Fruit fly (Drosophila melanogaster): ENCODE measurements around the gene CG42820.

CG42820 gene

dm6 chr2L:8384108-8384601 is 8.0 kb downstream of the CG42820 start, which contains the start of the genes Dad1 and CG13384 (continued):
- peak; percentile 96 for TF ChIP-seq esn (GFP tag; optimal IDR thresholded peaks at IDR 0.05)
- peak; percentile 98 for TF ChIP-seq Eip78C (GFP tag)
- peak; percentile 87 to 90 for TF ChIP-seq ss (GFP tag; optimal IDR thresholded peaks at IDR 0.05)
- TF ChIP-seq CG3919 (GFP tag; optimal IDR thresholded peaks at IDR 0.05), result peak; percentile 89
- peak; percentile 88 for TF ChIP-seq CG11762 (GFP tag; optimal IDR thresholded peaks at IDR 0.05; ENCODE audit: insufficient read depth)
- peak; percentile 61 for TF ChIP-seq CG16779 (tag; optimal IDR thresholded peaks at IDR 0.05)
- no peak for TF ChIP-seq Hr38 (GFP tag; optimal IDR thresholded peaks at IDR 0.05)
- peak; percentile 91 for TF ChIP-seq CG1621 (tag; optimal IDR thresholded peaks at IDR 0.05)
- peak; percentile 90 for TF ChIP-seq pdm3 (GFP tag; optimal IDR thresholded peaks at IDR 0.05)
- peak; percentile 90 for TF ChIP-seq CG15336 (GFP tag; IDR thresholded peaks at IDR 0.05)
- TF ChIP-seq lz (GFP tag; optimal IDR thresholded peaks at IDR 0.05), result peak; percentile 93
- TF ChIP-seq CG8119 (GFP tag; IDR thresholded peaks at IDR 0.05), result peak; percentile 94
- peak; percentile 89 for TF ChIP-seq Eip75B (GFP tag; optimal IDR thresholded peaks at IDR 0.05)
- TF ChIP-seq Eip93F (GFP tag; optimal IDR thresholded peaks at IDR 0.05), result peak; percentile 83

DNA sequence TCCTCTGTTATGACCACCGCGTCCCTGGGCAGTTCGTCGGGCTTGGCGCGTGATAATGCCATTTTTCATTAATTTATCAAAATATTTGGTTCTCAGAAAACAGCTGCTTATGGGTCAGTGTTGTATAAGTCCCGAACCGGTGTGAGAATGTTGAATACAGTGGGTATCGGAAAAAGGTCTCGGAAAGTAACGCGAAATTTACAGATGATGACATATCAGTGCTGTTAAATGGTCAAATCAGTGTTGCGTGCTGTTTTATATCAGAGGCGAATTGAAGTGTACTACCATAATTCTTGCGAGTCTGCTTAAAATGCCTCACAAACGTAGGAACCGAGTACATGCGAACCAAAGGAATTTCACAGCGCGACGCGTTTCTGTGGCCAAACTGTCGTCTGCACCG is 9.6 kb downstream of the CG42820 start, which contains the start of the genes CG13392 and Rcd4:
Gene CG13392 (minus strand): TSS at position 162 of the 400 bp plus-strand sequence.
Gene Rcd4 (plus strand): TSS at position 216 of the 400 bp plus-strand sequence.
- TF ChIP-seq lz (GFP tag; optimal IDR thresholded peaks at IDR 0.05), result peak; percentile 75
- TF ChIP-seq Hr39 (GFP tag; optimal IDR thresholded peaks at IDR 0.05), result peak; percentile 66
- TF ChIP-seq CG10631 (GFP tag; optimal IDR thresholded peaks at IDR 0.05), result peak; percentile 62
- TF ChIP-seq CG31627 (GFP tag; optimal IDR thresholded peaks at IDR 0.05), result peak; percentile 80
- TF ChIP-seq CG11902 (GFP tag; optimal IDR thresholded peaks at IDR 0.05), result peak; percentile 39
- no peak for TF ChIP-seq fd59A (GFP tag; optimal IDR thresholded peaks at IDR 0.05)
- TF ChIP-seq topi (GFP tag; optimal IDR thresholded peaks at IDR 0.05), result peak; percentile 76
- TF ChIP-seq CG8319 (GFP tag; optimal IDR thresholded peaks at IDR 0.05), result no peak
- TF ChIP-seq spab (GFP tag; optimal IDR thresholded peaks at IDR 0.05), result no peak
- peak; percentile 80 for TF ChIP-seq achi (GFP tag; optimal IDR thresholded peaks at IDR 0.05)
- peak; percentile 77 for TF ChIP-seq cyc (GFP tag; optimal IDR thresholded peaks at IDR 0.05)
- peak; percentile 70 for TF ChIP-seq CG1621 (tag; optimal IDR thresholded peaks at IDR 0.05)
- peak; percentile 57 for TF ChIP-seq Met (GFP tag; optimal IDR thresholded peaks at IDR 0.05)
- peak; percentile 58 for TF ChIP-seq CG6792 (GFP tag; optimal IDR thresholded peaks at IDR 0.05)
- peak; percentile 36 for TF ChIP-seq CG6854 (GFP tag; optimal IDR thresholded peaks at IDR 0.05)
- TF ChIP-seq Gug (GFP tag; IDR thresholded peaks at IDR 0.05), result no peak
- peak; percentile 35 for TF ChIP-seq CG10669 (GFP tag; optimal IDR thresholded peaks at IDR 0.05)
- peak; percentile 14 for TF ChIP-seq CG34406 (GFP tag; optimal IDR thresholded peaks at IDR 0.05)
- TF ChIP-seq net (GFP tag; optimal IDR thresholded peaks at IDR 0.05), result peak; percentile 52
- peak; percentile 50 for TF ChIP-seq Eip75B (GFP tag; optimal IDR thresholded peaks at IDR 0.05)
- TF ChIP-seq fkh (GFP tag; optimal IDR thresholded peaks at IDR 0.05), result no peak
- TF ChIP-seq CG3919 (GFP tag; optimal IDR thresholded peaks at IDR 0.05), result peak; percentile 79
- TF ChIP-seq CG3032 (tag; optimal IDR thresholded peaks at IDR 0.05), result peak; percentile 47
- peak; percentile 26 for TF ChIP-seq CG8632 (GFP tag; optimal IDR thresholded peaks at IDR 0.05)
- TF ChIP-seq Lpt (GFP tag; optimal IDR thresholded peaks at IDR 0.05), result peak; percentile 3
- TF ChIP-seq OdsH (GFP tag; optimal IDR thresholded peaks at IDR 0.05), result peak; percentile 63
- no peak for TF ChIP-seq CG16779 (tag; optimal IDR thresholded peaks at IDR 0.05)
- TF ChIP-seq Ets96B (tag; optimal IDR thresholded peaks at IDR 0.05), result peak; percentile 12
- TF ChIP-seq CG4318 (GFP tag; optimal IDR thresholded peaks at IDR 0.05), result no peak
- no peak for TF ChIP-seq Blimp-1 (GFP tag; optimal IDR thresholded peaks at IDR 0.05)
- TF ChIP-seq CG6163 (GFP tag; IDR thresholded peaks at IDR 0.05), result peak; percentile 69; the same call in 2 of the 3 replicates
- no peak for TF ChIP-seq Hr38 (GFP tag; optimal IDR thresholded peaks at IDR 0.05)
- TF ChIP-seq dac (GFP tag; optimal IDR thresholded peaks at IDR 0.05), result no peak
- TF ChIP-seq salr (GFP tag; optimal IDR thresholded peaks at IDR 0.05), result peak; percentile 15 to 36
- no peak for TF ChIP-seq CG9139 (GFP tag; optimal IDR thresholded peaks at IDR 0.05)
- no peak for TF ChIP-seq CG6276 (GFP tag; optimal IDR thresholded peaks at IDR 0.05)
- peak; percentile 60 for TF ChIP-seq acj6 (GFP tag; optimal IDR thresholded peaks at IDR 0.05)
- peak; percentile 57 for TF ChIP-seq pdm3 (GFP tag; optimal IDR thresholded peaks at IDR 0.05)
- TF ChIP-seq Hr4 (GFP tag; optimal IDR thresholded peaks at IDR 0.05), result peak; percentile 35
- peak; percentile 49 for TF ChIP-seq Smox (GFP tag; optimal IDR thresholded peaks at IDR 0.05)
- peak; percentile 92 for TF ChIP-seq vri (GFP tag; optimal IDR thresholded peaks at IDR 0.05)
- peak; percentile 38; the same call in 1 of the 2 replicates for TF ChIP-seq CG11294 (GFP tag; IDR thresholded peaks at IDR 0.05)
- peak; percentile 21 for TF ChIP-seq CG11762 (GFP tag; optimal IDR thresholded peaks at IDR 0.05; ENCODE audit: insufficient read depth)

All from whole organism, prepupa.